Worm (Caenorhabditis elegans) whole organism, late embryonic: ENCODE data around the gene srh-287.

Source experiments
- C08G9.2 ChIP-seq: sonication (generic microtip); optimal IDR thresholded peaks from 2 replicates; lab custom pipeline; 2016; ENCODE audit warnings: mild to moderate bottlenecking, missing genetic modification characterization, moderate library complexity, missing compliant biosample characterization
- K02D7.2 ChIP-seq: sonication (generic microtip); optimal IDR thresholded peaks from 2 replicates; lab custom pipeline; 2017; ENCODE audit warnings: mild to moderate bottlenecking, missing genetic modification characterization, missing compliant biosample characterization
- K09A11.1 ChIP-seq: sonication (generic microtip); optimal IDR thresholded peaks from 2 replicates; lab custom pipeline; 2017; ENCODE audit warnings: antibody characterized with exemption, mild to moderate bottlenecking, missing genetic modification characterization, missing compliant biosample characterization; ENCODE audit not compliant: insufficient read depth
- T23F11.4 ChIP-seq: fragments of 200-800 bp; sonication (Bioruptor generic); optimal IDR thresholded peaks from 2 replicates; lab custom pipeline; 2018; ENCODE audit warnings: mild to moderate bottlenecking, missing genetic modification characterization, missing compliant biosample characterization
- ceh-14 ChIP-seq: sonication (generic microtip); optimal IDR thresholded peaks from 2 replicates; lab custom pipeline; 2016; ENCODE audit warnings: missing genotype, missing genetic modification characterization, missing compliant biosample characterization
- ceh-18 ChIP-seq: sonication (generic microtip); optimal IDR thresholded peaks from 2 replicates; lab custom pipeline; 2016; ENCODE audit warnings: missing genetic modification characterization, missing compliant biosample characterization
- ceh-19 ChIP-seq: fragments of 200-800 bp; sonication (Bioruptor generic); optimal IDR thresholded peaks from 2 replicates; lab custom pipeline; 2018; ENCODE audit warnings: mild to moderate bottlenecking, missing genetic modification characterization, missing compliant biosample characterization
- ceh-2 ChIP-seq: sonication (generic microtip); optimal IDR thresholded peaks from 2 replicates; lab custom pipeline; 2016; ENCODE audit warnings: missing genotype, missing genetic modification characterization, missing compliant biosample characterization
- ceh-22 ChIP-seq: sonication (generic microtip); optimal IDR thresholded peaks from 2 replicates; lab custom pipeline; 2017; ENCODE audit warnings: missing biosample characterization, missing genetic modification characterization
- ceh-30 ChIP-seq: fragments of 150-350 bp; optimal IDR thresholded peaks from 2 replicates; lab custom pipeline; 2014; ENCODE audit warnings: missing biosample characterization, missing genetic modification characterization
- ceh-45 ChIP-seq: fragments of 200-800 bp; sonication (Bioruptor generic); IDR thresholded peaks from 2 replicates; pipeline ENCODE4 v1.3.6; 2022; ENCODE audit warnings: missing genetic modification reagents, missing genetic modification characterization, missing compliant biosample characterization
- ceh-48 ChIP-seq: sonication (generic microtip); optimal IDR thresholded peaks from 2 replicates; lab custom pipeline; 2016; ENCODE audit warnings: missing genetic modification characterization, inconsistent platforms, missing compliant biosample characterization
- ceh-9 ChIP-seq: sonication (generic microtip); optimal IDR thresholded peaks from 2 replicates; lab custom pipeline; 2016; ENCODE audit warnings: mild to moderate bottlenecking, missing genetic modification characterization, inconsistent platforms, missing compliant biosample characterization
- dmd-4 ChIP-seq: sonication (generic microtip); optimal IDR thresholded peaks from 2 replicates; lab custom pipeline; 2016; ENCODE audit warnings: borderline replicate concordance, missing genetic modification characterization, missing compliant biosample characterization
- elt-2 ChIP-seq: sonication (generic microtip); optimal IDR thresholded peaks from 2 replicates; lab custom pipeline; 2016; ENCODE audit warnings: missing genetic modification reagents, missing genetic modification characterization, missing compliant biosample characterization
- elt-4 ChIP-seq: sonication (generic microtip); optimal IDR thresholded peaks from 2 replicates; lab custom pipeline; 2016; ENCODE audit warnings: missing genetic modification characterization, missing compliant biosample characterization
- eyg-1 ChIP-seq: sonication (generic microtip); optimal IDR thresholded peaks from 2 replicates; lab custom pipeline; 2016; ENCODE audit warnings: missing genotype, missing genetic modification characterization, missing compliant biosample characterization
- fax-1 ChIP-seq: sonication (generic microtip); optimal IDR thresholded peaks from 2 replicates; lab custom pipeline; 2016; ENCODE audit warnings: missing genotype, missing genetic modification characterization, missing compliant biosample characterization
- fkh-6 ChIP-seq: sonication (generic microtip); optimal IDR thresholded peaks from 2 replicates; lab custom pipeline; 2016; ENCODE audit warnings: missing genetic modification characterization, missing compliant biosample characterization
- hlh-30 ChIP-seq: sonication (generic microtip); optimal IDR thresholded peaks from 2 replicates; lab custom pipeline; 2017; ENCODE audit warnings: antibody characterized with exemption, missing genetic modification characterization, missing compliant biosample characterization; ENCODE audit not compliant: insufficient read depth
- hlh-6 ChIP-seq: sonication (generic microtip); optimal IDR thresholded peaks from 2 replicates; lab custom pipeline; 2016; ENCODE audit warnings: missing genotype, missing genetic modification characterization, missing compliant biosample characterization
- madf-2 ChIP-seq: sonication (generic microtip); optimal IDR thresholded peaks from 2 replicates; lab custom pipeline; 2017; ENCODE audit warnings: missing genetic modification characterization, missing compliant biosample characterization
- mec-3 ChIP-seq: sonication (generic microtip); optimal IDR thresholded peaks from 2 replicates; lab custom pipeline; 2016; ENCODE audit warnings: borderline replicate concordance, missing genetic modification characterization, missing compliant biosample characterization
- nhr-232 ChIP-seq: sonication (generic microtip); optimal IDR thresholded peaks from 2 replicates; lab custom pipeline; 2016; ENCODE audit warnings: missing genetic modification characterization, missing compliant biosample characterization
- pag-3 ChIP-seq: sonication (generic microtip); optimal IDR thresholded peaks from 2 replicates; lab custom pipeline; 2016; ENCODE audit warnings: missing compliant biosample characterization, missing genetic modification characterization, borderline replicate concordance
- pat-9 ChIP-seq: fragments of 200-800 bp; sonication (Bioruptor generic); optimal IDR thresholded peaks from 2 replicates; lab custom pipeline; 2018; ENCODE audit warnings: mild to moderate bottlenecking, missing genetic modification characterization, moderate library complexity, missing compliant biosample characterization
- pax-1 ChIP-seq: fragments of 150-350 bp; optimal IDR thresholded peaks from 2 replicates; lab custom pipeline; 2014; ENCODE audit warnings: missing biosample characterization, missing genetic modification characterization
- pha-4 ChIP-seq: fragments of 150-350 bp; optimal IDR thresholded peaks from 2 replicates; lab custom pipeline; 2018; ENCODE audit warnings: missing biosample characterization, missing genetic modification reagents, missing genetic modification characterization
- pros-1 ChIP-seq: fragments of 150-350 bp; optimal IDR thresholded peaks from 2 replicates; lab custom pipeline; 2014; ENCODE audit warnings: missing biosample characterization, missing genetic modification reagents, missing genetic modification characterization
- ref-2 ChIP-seq: sonication (generic microtip); optimal IDR thresholded peaks from 2 replicates; lab custom pipeline; 2016; ENCODE audit warnings: missing genetic modification characterization, missing compliant biosample characterization
- sdc-2 ChIP-seq: sonication (generic microtip); optimal IDR thresholded peaks from 2 replicates; lab custom pipeline; 2016; ENCODE audit warnings: missing genotype, missing genetic modification characterization, missing compliant biosample characterization
- sox-4 ChIP-seq: sonication (generic microtip); optimal IDR thresholded peaks from 2 replicates; lab custom pipeline; 2017; ENCODE audit warnings: mild to moderate bottlenecking, missing genetic modification characterization, inconsistent platforms, missing compliant biosample characterization
- syd-9 ChIP-seq: sonication (generic microtip); optimal IDR thresholded peaks from 2 replicates; lab custom pipeline; 2016; ENCODE audit warnings: mild to moderate bottlenecking, missing genetic modification characterization, moderate library complexity, missing compliant biosample characterization
- tbx-2 ChIP-seq: sonication (generic microtip); optimal IDR thresholded peaks from 2 replicates; lab custom pipeline; 2016; ENCODE audit warnings: missing genetic modification characterization, missing compliant biosample characterization
- tbx-7 ChIP-seq: sonication (generic microtip); optimal IDR thresholded peaks from 2 replicates; lab custom pipeline; 2016; ENCODE audit warnings: missing genotype, missing genetic modification characterization, missing compliant biosample characterization
- unc-3 ChIP-seq, 2 experiments: fragments of 200-800 bp in 1 of 2; sonication (Bioruptor generic) in 1 of 2; sonication (generic microtip) in 1 of 2; conservative IDR thresholded peaks in 1 of 2; optimal IDR thresholded peaks in 1 of 2; 2 replicates each; pipeline versions ENCODE4 v1.3.6 to Lab custom; 2016 to 2022; ENCODE audit warnings: missing compliant biosample characterization in 2 of 2, missing genetic modification characterization in 2 of 2, missing genetic modification reagents in 1 of 2
- unc-42 ChIP-seq: sonication (generic microtip); optimal IDR thresholded peaks from 2 replicates; lab custom pipeline; 2016; ENCODE audit warnings: missing genotype, missing genetic modification characterization, missing compliant biosample characterization
- unc-55 ChIP-seq: sonication (generic microtip); optimal IDR thresholded peaks from 2 replicates; lab custom pipeline; 2017; ENCODE audit warnings: missing biosample characterization, missing genetic modification reagents, missing genetic modification characterization

Gene srh-287

DNA sequence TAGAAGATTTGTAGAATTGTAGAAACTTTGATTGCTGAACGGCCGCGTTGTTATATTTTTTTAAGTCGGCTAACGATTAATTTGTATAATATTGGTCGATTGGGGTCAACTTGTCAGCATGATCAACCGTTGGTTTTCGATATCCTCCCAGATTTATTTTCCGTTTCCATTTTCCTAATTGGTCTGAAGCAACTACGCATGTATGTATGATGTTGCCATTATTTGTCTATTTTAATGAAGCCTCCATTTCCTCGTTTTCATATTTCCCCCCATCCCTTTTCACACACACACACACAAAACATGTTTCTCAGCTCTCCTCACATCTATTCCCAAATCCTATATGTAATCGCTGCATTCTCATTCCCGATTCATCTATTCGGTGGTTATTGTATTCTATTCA, at the start of gene srh-287:
Gene srh-287, plus strand, starts transcription at position 301 of the 400 bp plus-strand sequence.
- no peak for TF ChIP-seq ceh-30 (tag; lab: Kevin White, UChicago)
- TF ChIP-seq pha-4 (tag; lab: Kevin White, UChicago), result no peak
- TF ChIP-seq sox-4, result no peak
- no peak for TF ChIP-seq pag-3 (tag; lab: Kevin White, UChicago)
- no peak for TF ChIP-seq ceh-19 (GFP tag; lab: Kevin White, UChicago)
- TF ChIP-seq hlh-6 (tag; lab: Kevin White, UChicago), result no peak

DNA sequence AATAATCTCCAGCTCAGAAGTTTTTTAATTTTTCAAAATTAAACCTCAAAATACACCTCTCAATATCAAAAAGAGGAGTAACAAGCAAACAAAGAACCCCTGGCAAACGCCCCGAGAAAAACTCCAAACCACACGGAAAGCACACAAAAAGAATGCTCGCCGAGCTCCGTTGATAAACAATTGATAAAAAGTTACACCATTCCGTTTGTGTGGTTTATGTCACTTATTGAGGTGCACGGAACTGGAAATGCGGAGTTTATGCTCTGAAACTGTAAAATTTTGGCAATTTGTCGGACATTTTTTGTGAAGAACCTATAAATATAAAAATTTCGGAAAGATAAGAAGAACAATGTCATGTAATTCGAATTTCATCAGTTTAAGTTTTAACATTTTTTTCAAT, 48.3 kb upstream of the srh-287 start:
- TF ChIP-seq unc-3 (GFP tag; conservative IDR thresholded peaks at IDR 0.05; lab: Robert Waterston, UW), result no peak
- TF ChIP-seq unc-3 (tag; optimal IDR thresholded peaks at IDR 0.05; lab: Kevin White, UChicago), result no peak

DNA sequence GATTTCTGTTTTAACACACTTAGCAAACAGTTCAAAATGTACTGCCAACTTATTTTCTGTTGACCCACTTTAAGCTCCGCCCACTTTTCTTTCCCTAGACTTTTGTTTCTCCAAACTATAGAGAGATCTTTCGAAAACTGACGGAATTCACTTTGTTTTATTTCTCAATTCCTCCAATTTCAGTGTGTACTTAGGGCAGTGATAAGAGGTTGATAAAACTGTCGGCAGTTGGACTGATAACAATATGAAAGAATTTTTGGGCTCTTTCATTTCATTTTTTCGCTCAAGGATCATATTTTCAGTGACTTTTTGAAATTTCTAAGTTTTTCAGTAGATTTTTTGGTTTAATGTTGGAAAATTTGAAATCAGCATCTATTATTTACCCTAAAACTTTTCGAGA, 45.6 kb upstream of the srh-287 start:
- TF ChIP-seq unc-55 (GFP tag; lab: Kevin White, UChicago), result no peak
- TF ChIP-seq tbx-7, result no peak
- no peak for TF ChIP-seq fax-1 (tag; lab: Kevin White, UChicago)
- no peak for TF ChIP-seq mec-3 (tag; lab: Kevin White, UChicago)
- TF ChIP-seq madf-2 (tag; lab: Kevin White, UChicago), result no peak
- TF ChIP-seq, all 69 proteins: peak for 0

DNA sequence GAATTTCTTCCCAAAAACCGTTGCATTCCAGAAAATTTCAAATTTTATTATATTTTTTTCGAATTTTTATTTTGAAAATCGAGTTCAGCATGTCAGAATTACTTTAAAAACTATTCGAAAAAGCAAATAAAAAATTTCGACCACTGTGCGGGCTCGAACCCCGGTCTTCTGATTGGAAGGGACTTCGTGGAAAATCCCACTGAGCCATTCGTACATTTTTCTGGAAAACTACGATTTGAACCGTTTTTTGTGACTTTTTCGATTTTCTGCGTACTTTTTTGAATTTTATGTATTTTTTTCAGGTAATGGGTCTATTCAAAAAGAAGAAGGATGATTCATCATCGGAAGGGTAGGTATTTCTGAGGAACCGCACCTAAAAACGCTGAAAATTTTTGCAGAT, 45.0 kb upstream of the srh-287 start, which contains the start of gene pgp-9:
Gene pgp-9, plus strand, starts transcription at position 301 of the 400 bp plus-strand sequence.
- TF ChIP-seq sdc-2 (tag; lab: Kevin White, UChicago) (no peak), nhr-232 (no peak), T23F11.4 (GFP tag; lab: Kevin White, UChicago) (no peak), hlh-30 (no peak), ceh-14 (no peak), K09A11.1 (tag; lab: Kevin White, UChicago) (no peak), ceh-48 (tag; lab: Kevin White, UChicago) (no peak), ceh-45 (GFP tag; lab: Robert Waterston, UW) (no peak), pat-9 (tag; lab: Kevin White, UChicago) (no peak), ceh-22 (tag; lab: Kevin White, UChicago) (no peak), dmd-4 (tag; lab: Kevin White, UChicago) (no peak), ceh-9 (tag; lab: Kevin White, UChicago) (no peak), tbx-2 (no peak), unc-42 (tag; lab: Kevin White, UChicago) (no peak), K02D7.2 (no peak), elt-4 (tag; lab: Kevin White, UChicago) (no peak)

DNA sequence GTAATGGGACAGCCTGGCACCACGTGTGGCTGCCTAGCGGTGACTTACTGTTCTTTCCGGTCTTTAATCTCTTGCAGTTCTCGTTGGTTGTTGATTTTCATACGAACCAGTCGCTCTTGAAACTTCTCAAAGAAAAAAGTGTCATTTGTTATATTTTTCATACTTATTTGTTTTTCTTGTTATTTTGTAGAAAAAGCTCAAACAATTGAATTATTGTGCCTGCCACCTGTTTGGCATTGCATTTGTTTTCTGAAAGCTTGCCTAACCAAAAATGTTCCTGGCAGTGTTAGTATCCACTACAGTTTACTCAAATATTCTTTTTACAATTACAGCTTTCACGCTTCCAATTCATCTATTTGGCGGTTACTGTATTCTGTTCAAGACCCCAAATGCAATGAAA, 35.6 kb upstream of the srh-287 start, which contains the start of the genes C47A10.16 and srh-283:
Gene C47A10.16, minus strand, starts transcription at position 101 of the 400 bp plus-strand sequence.
Gene srh-283, plus strand, starts transcription at position 272 of the 400 bp plus-strand sequence.
- no peak for TF ChIP-seq C08G9.2 (tag; lab: Kevin White, UChicago)
- no peak for TF ChIP-seq fkh-6 (tag; lab: Kevin White, UChicago)
- TF ChIP-seq pax-1, result no peak
- TF ChIP-seq hlh-30, result no peak
- no peak for TF ChIP-seq ceh-2
- TF ChIP-seq eyg-1 (tag; lab: Kevin White, UChicago), result no peak
- TF ChIP-seq mec-3 (tag; lab: Kevin White, UChicago), result no peak
- TF ChIP-seq pros-1, result no peak
- no peak for TF ChIP-seq sdc-2 (tag; lab: Kevin White, UChicago)
- TF ChIP-seq elt-2 (tag; lab: Kevin White, UChicago), result no peak
- no peak for TF ChIP-seq ref-2
- TF ChIP-seq syd-9 (tag; lab: Kevin White, UChicago), result no peak
- TF ChIP-seq ceh-18, result no peak
